Fruit fly (Drosophila melanogaster): ENCODE measurements around the gene wrm1.

The wrm1 gene

dm6 chr3L:7319768-7320167, 15.3 kb downstream of the wrm1 start, which contains the start of gene CG8607:
Gene CG8607 (plus strand): TSS chr3L:7320068.
- no peak for TF ChIP-seq CG34367 (tag; optimal IDR thresholded peaks at IDR 0.05)
- no peak for TF ChIP-seq CG14655 (GFP tag; optimal IDR thresholded peaks at IDR 0.05)

- TF ChIP-seq Pif1B (GFP tag; optimal IDR thresholded peaks at IDR 0.05) (no peak), CG12605 (GFP tag; IDR thresholded peaks at IDR 0.05) (no peak), Pif1A (GFP tag; optimal IDR thresholded peaks at IDR 0.05) (no peak), EcR (GFP tag; optimal IDR thresholded peaks at IDR 0.05) (no peak), Ets98B (GFP tag; IDR thresholded peaks at IDR 0.05) (no peak), CG15710 (tag; optimal IDR thresholded peaks at IDR 0.05) (no peak), CG13204 (GFP tag; optimal IDR thresholded peaks at IDR 0.05) (no peak), CG34367 (tag; optimal IDR thresholded peaks at IDR 0.05) (no peak), CG8159 (tag; optimal IDR thresholded peaks at IDR 0.05) (no peak), CG32121 (GFP tag; IDR thresholded peaks at IDR 0.05) (no peak), CG14655 (GFP tag; optimal IDR thresholded peaks at IDR 0.05) (no peak), fd96Ca (GFP tag; IDR thresholded peaks at IDR 0.05) (no peak), CG17806 (tag; optimal IDR thresholded peaks at IDR 0.05) (no peak), D1 (tag; optimal IDR thresholded peaks at IDR 0.05) (no peak), CG4496 (GFP tag; IDR thresholded peaks at IDR 0.05) (no peak), Snoo (tag; optimal IDR thresholded peaks at IDR 0.05) (no peak), CG9948 (tag; optimal IDR thresholded peaks at IDR 0.05) (no peak), CG10348 (GFP tag; IDR thresholded peaks at IDR 0.05) (no peak)
Observed at dm6 chr3L:7314133-7314532, 20.9 kb downstream of the wrm1 start.

dm6 chr3L:7313559-7314132, 21.4 kb downstream of the wrm1 start:
- TF ChIP-seq CG12605 (GFP tag; IDR thresholded peaks at IDR 0.05): no peak
- TF ChIP-seq CG4496 (GFP tag; IDR thresholded peaks at IDR 0.05): no peak
- TF ChIP-seq CG10348 (GFP tag; IDR thresholded peaks at IDR 0.05): no peak
- no peak for TF ChIP-seq CG13204 (GFP tag; optimal IDR thresholded peaks at IDR 0.05)
- no peak for TF ChIP-seq Pif1A (GFP tag; optimal IDR thresholded peaks at IDR 0.05)
- no peak for TF ChIP-seq rn (GFP tag; IDR thresholded peaks at IDR 0.05)
- no peak for TF ChIP-seq gl (tag; optimal IDR thresholded peaks at IDR 0.05)
- no peak for TF ChIP-seq D1 (tag; optimal IDR thresholded peaks at IDR 0.05)
- TF ChIP-seq CG32121 (GFP tag; IDR thresholded peaks at IDR 0.05): no peak
- no peak for TF ChIP-seq Ets98B (GFP tag; IDR thresholded peaks at IDR 0.05)
- TF ChIP-seq fd96Ca (GFP tag; IDR thresholded peaks at IDR 0.05): no peak
- TF ChIP-seq CG8159 (tag; optimal IDR thresholded peaks at IDR 0.05): no peak
- no peak for TF ChIP-seq CG17806 (tag; optimal IDR thresholded peaks at IDR 0.05)
- TF ChIP-seq CG34367 (tag; optimal IDR thresholded peaks at IDR 0.05): no peak
- TF ChIP-seq EcR (GFP tag; optimal IDR thresholded peaks at IDR 0.05): no peak
- TF ChIP-seq Snoo (tag; optimal IDR thresholded peaks at IDR 0.05): no peak
- no peak for TF ChIP-seq CG15710 (tag; optimal IDR thresholded peaks at IDR 0.05)
- TF ChIP-seq CG8301 (tag; optimal IDR thresholded peaks at IDR 0.05): no peak
- no peak for TF ChIP-seq CG9948 (tag; optimal IDR thresholded peaks at IDR 0.05)

dm6 chr3L:7312754-7313153, 22.3 kb downstream of the wrm1 start, which contains the start of gene unc-13-4A:
Gene unc-13-4A (minus strand): TSS chr3L:7312896.
- no peak for TF ChIP-seq CG4496 (GFP tag; IDR thresholded peaks at IDR 0.05)
- no peak for TF ChIP-seq CG8159 (tag; optimal IDR thresholded peaks at IDR 0.05)
- TF ChIP-seq Pif1A (GFP tag; optimal IDR thresholded peaks at IDR 0.05): no peak
- no peak for TF ChIP-seq CG32121 (GFP tag; IDR thresholded peaks at IDR 0.05)
- no peak for TF ChIP-seq CG8301 (tag; optimal IDR thresholded peaks at IDR 0.05)
- no peak for TF ChIP-seq gl (tag; optimal IDR thresholded peaks at IDR 0.05)
- no peak for TF ChIP-seq CG34367 (tag; optimal IDR thresholded peaks at IDR 0.05)
- no peak for TF ChIP-seq EcR (GFP tag; optimal IDR thresholded peaks at IDR 0.05)
- TF ChIP-seq CG14655 (GFP tag; optimal IDR thresholded peaks at IDR 0.05): no peak
- no peak for TF ChIP-seq CG12605 (GFP tag; IDR thresholded peaks at IDR 0.05)
- TF ChIP-seq fd96Ca (GFP tag; IDR thresholded peaks at IDR 0.05): no peak
- TF ChIP-seq CG10348 (GFP tag; IDR thresholded peaks at IDR 0.05): no peak
- no peak for TF ChIP-seq Ets98B (GFP tag; IDR thresholded peaks at IDR 0.05)
- TF ChIP-seq CG13204 (GFP tag; optimal IDR thresholded peaks at IDR 0.05): no peak
- no peak for TF ChIP-seq rn (GFP tag; IDR thresholded peaks at IDR 0.05)
- TF ChIP-seq CG17806 (tag; optimal IDR thresholded peaks at IDR 0.05): no peak
- no peak for TF ChIP-seq CG15710 (tag; optimal IDR thresholded peaks at IDR 0.05)
- no peak for TF ChIP-seq Snoo (tag; optimal IDR thresholded peaks at IDR 0.05)

- TF ChIP-seq CG12605 (GFP tag; IDR thresholded peaks at IDR 0.05) (no peak), Snoo (tag; optimal IDR thresholded peaks at IDR 0.05) (no peak), CG4496 (GFP tag; IDR thresholded peaks at IDR 0.05) (no peak), gl (tag; optimal IDR thresholded peaks at IDR 0.05) (no peak), EcR (GFP tag; optimal IDR thresholded peaks at IDR 0.05) (no peak), Pif1B (GFP tag; optimal IDR thresholded peaks at IDR 0.05) (no peak), CG9948 (tag; optimal IDR thresholded peaks at IDR 0.05) (no peak)
Observed at dm6 chr3L:7300660-7301059, 34.4 kb downstream of the wrm1 start.
